Fruit fly (Drosophila melanogaster) whole organism, pupa: ENCODE measurements around the gene sowah.
A peak's percentile ranks its signal among the peaks of the same experiment; 100 is the strongest.

Source experiments
- CG34367 ChIP-seq: fragments of 200-800 bp; sonication (Bioruptor generic); optimal IDR thresholded peaks from 2 replicates; lab custom pipeline; 2018; ENCODE audit warnings: missing biosample characterization, mild to moderate bottlenecking, missing genetic modification characterization
- CG8301 ChIP-seq: fragments of 200-800 bp; sonication (Bioruptor generic); optimal IDR thresholded peaks from 2 replicates; lab custom pipeline; 2018; ENCODE audit warnings: missing biosample characterization, mild to moderate bottlenecking, missing genetic modification characterization
- CG9948 ChIP-seq: fragments of 200-800 bp; sonication (Bioruptor generic); optimal IDR thresholded peaks from 2 replicates; lab custom pipeline; 2018; ENCODE audit warnings: missing biosample characterization, mild to moderate bottlenecking, missing genetic modification characterization, moderate library complexity
- EcR ChIP-seq: fragments of 200-800 bp; sonication (Bioruptor generic); optimal IDR thresholded peaks from 3 replicates; lab custom pipeline; 2019; ENCODE audit warnings: missing biosample characterization, missing genetic modification characterization, mild to moderate bottlenecking, moderate library complexity, missing genetic modification reagents
- Pif1B ChIP-seq: fragments of 200-800 bp; sonication (Bioruptor generic); optimal IDR thresholded peaks from 3 replicates; lab custom pipeline; 2016; ENCODE audit warnings: missing biosample characterization, missing genetic modification characterization
- Snoo ChIP-seq: fragments of 200-800 bp; sonication (Bioruptor generic); optimal IDR thresholded peaks from 3 replicates; lab custom pipeline; 2017; ENCODE audit warnings: missing biosample characterization, mild to moderate bottlenecking, missing genetic modification characterization, inconsistent platforms
- fd96Ca ChIP-seq: fragments of 200-800 bp; sonication (Bioruptor generic); IDR thresholded peaks from 3 replicates; pipeline ENCODE4 v1.3.6; 2022; ENCODE audit warnings: missing biosample characterization, missing genetic modification characterization
- rn ChIP-seq: fragments of 200-800 bp; sonication (Bioruptor generic); IDR thresholded peaks from 2 replicates; pipeline ENCODE4 v1.3.6; 2022; ENCODE audit warnings: missing biosample characterization, missing genetic modification characterization

dm6 chr3L:12523941-12524340, 48.4 kb downstream of the sowah start, which contains the start of the genes ver and Gcn5:
- peak; percentile 93 for TF ChIP-seq CG9948 (tag; lab: Kevin White, UChicago)
- TF ChIP-seq Snoo (tag; lab: Kevin White, UChicago) = peak; percentile 93
- TF ChIP-seq CG34367 (tag; lab: Kevin White, UChicago) = peak; percentile 91
- peak; percentile 97 for TF ChIP-seq Pif1B
- TF ChIP-seq EcR (GFP tag; lab: Kevin White, UChicago) = peak; percentile 17
- peak; percentile 95 for TF ChIP-seq CG8301 (tag; lab: Kevin White, UChicago)
- peak; percentile 95 for TF ChIP-seq rn (GFP tag; lab: Robert Waterston, UW)
- TF ChIP-seq fd96Ca (GFP tag; lab: Robert Waterston, UW) = peak; percentile 96
